Worm (Caenorhabditis elegans) whole organism, young adult: ENCODE data around the gene ani-3.

Experiments
- B0035.1 ChIP-seq: sonication (generic microtip); optimal IDR thresholded peaks from 2 replicates; lab custom pipeline; 2016; ENCODE audit warnings: missing genetic modification characterization, mild to moderate bottlenecking, missing compliant biosample characterization, missing genotype, missing genetic modification reagents
- C17E4.6 ChIP-seq: fragments of 200-800 bp; sonication (Bioruptor generic); IDR thresholded peaks from 2 replicates; pipeline ENCODE4 v1.3.6; 2022; ENCODE audit warnings: missing genetic modification reagents, missing genetic modification characterization, missing compliant biosample characterization
- F10E7.11 ChIP-seq: sonication (generic microtip); optimal IDR thresholded peaks from 2 replicates; lab custom pipeline; 2017; ENCODE audit warnings: mild to moderate bottlenecking, missing genetic modification characterization, moderate library complexity, missing compliant biosample characterization
- F22D6.2 ChIP-seq: sonication (generic microtip); optimal IDR thresholded peaks from 2 replicates; lab custom pipeline; 2016; ENCODE audit warnings: mild to moderate bottlenecking, missing genetic modification characterization, missing compliant biosample characterization
- F33H1.4 ChIP-seq: fragments of 200-800 bp; sonication (Bioruptor generic); IDR thresholded peaks from 2 replicates; pipeline ENCODE4 v1.3.6; 2022; ENCODE audit warnings: missing genetic modification reagents, missing genetic modification characterization, missing compliant biosample characterization
- F52B5.7 ChIP-seq: sonication (generic microtip); optimal IDR thresholded peaks from 2 replicates; lab custom pipeline; 2016; ENCODE audit warnings: mild to moderate bottlenecking, missing genetic modification characterization, missing compliant biosample characterization
- F55B11.4 ChIP-seq: sonication (generic microtip); optimal IDR thresholded peaks from 2 replicates; lab custom pipeline; 2016; ENCODE audit warnings: missing compliant biosample characterization, missing genetic modification characterization, borderline replicate concordance; ENCODE audit not compliant: insufficient read depth
- F57A8.1 ChIP-seq: fragments of 200-800 bp; sonication (Bioruptor generic); optimal IDR thresholded peaks from 2 replicates; lab custom pipeline; 2018; ENCODE audit warnings: mild to moderate bottlenecking, missing genetic modification characterization, moderate library complexity, missing compliant biosample characterization
- aptf-3 ChIP-seq: fragments of 200-800 bp; sonication (Bioruptor generic); IDR thresholded peaks from 2 replicates; pipeline ENCODE4 v1.3.6; 2022; ENCODE audit warnings: missing genetic modification characterization, missing compliant biosample characterization
- attf-6 ChIP-seq: fragments of 200-800 bp; sonication (Bioruptor generic); IDR thresholded peaks from 2 replicates; pipeline ENCODE4 v1.3.6; 2022; ENCODE audit warnings: missing genetic modification reagents, missing genetic modification characterization, missing compliant biosample characterization
- efl-1 ChIP-seq: fragments of 150-350 bp; optimal IDR thresholded peaks from 2 replicates; lab custom pipeline; 2014; ENCODE audit warnings: missing biosample characterization, missing genetic modification reagents, missing genetic modification characterization
- egrh-3 ChIP-seq: fragments of 200-800 bp; sonication (Bioruptor generic); IDR thresholded peaks from 2 replicates; pipeline ENCODE4 v1.3.6; 2022; ENCODE audit warnings: missing genetic modification reagents, missing genetic modification characterization, missing compliant biosample characterization
- ekl-4 ChIP-seq: fragments of 200-800 bp; sonication (Bioruptor generic); IDR thresholded peaks from 2 replicates; pipeline ENCODE4 v1.3.6; 2022; ENCODE audit warnings: missing genetic modification reagents, missing genetic modification characterization, missing compliant biosample characterization
- ets-4 ChIP-seq: fragments of 200-800 bp; sonication (Bioruptor generic); optimal IDR thresholded peaks from 2 replicates; lab custom pipeline; 2018; ENCODE audit warnings: mild to moderate bottlenecking, missing genetic modification characterization, missing compliant biosample characterization
- fkh-3 ChIP-seq: sonication (generic microtip); optimal IDR thresholded peaks from 2 replicates; lab custom pipeline; 2016; ENCODE audit warnings: mild to moderate bottlenecking, missing genetic modification characterization, missing compliant biosample characterization
- hmg-20 ChIP-seq: fragments of 200-800 bp; sonication (Bioruptor generic); IDR thresholded peaks from 2 replicates; pipeline ENCODE4 v1.3.6; 2022; ENCODE audit warnings: missing genetic modification reagents, missing genetic modification characterization, missing compliant biosample characterization
- hsf-1 ChIP-seq: fragments of 200-800 bp; sonication (Bioruptor generic); IDR thresholded peaks from 2 replicates; pipeline ENCODE4 v1.3.6; 2022; ENCODE audit warnings: missing genetic modification reagents, missing genetic modification characterization, missing compliant biosample characterization
- lag-1 ChIP-seq: fragments of 200-800 bp; sonication (Bioruptor generic); IDR thresholded peaks from 2 replicates; pipeline ENCODE4 v1.3.6; 2022; ENCODE audit warnings: missing genetic modification reagents, missing genetic modification characterization, missing compliant biosample characterization
- let-526 ChIP-seq: fragments of 200-800 bp; sonication (Bioruptor generic); IDR thresholded peaks from 2 replicates; pipeline ENCODE4 v1.3.6; 2022; ENCODE audit warnings: missing genetic modification reagents, missing genetic modification characterization, missing compliant biosample characterization
- lin-54 ChIP-seq: fragments of 200-800 bp; sonication (Bioruptor generic); optimal IDR thresholded peaks from 2 replicates; lab custom pipeline; 2018; ENCODE audit warnings: mild to moderate bottlenecking, missing genetic modification characterization, missing compliant biosample characterization
- madf-3 ChIP-seq: fragments of 200-800 bp; sonication (Bioruptor generic); IDR thresholded peaks from 2 replicates; pipeline ENCODE4 v1.3.6; 2022; ENCODE audit warnings: missing genetic modification reagents, missing genetic modification characterization, missing compliant biosample characterization
- madf-8 ChIP-seq: fragments of 200-800 bp; sonication (Bioruptor generic); conservative IDR thresholded peaks from 2 replicates; pipeline ENCODE4 v1.3.6; 2022; ENCODE audit warnings: missing genetic modification reagents, missing genetic modification characterization, missing compliant biosample characterization
- mxl-1 ChIP-seq: sonication (generic microtip); optimal IDR thresholded peaks from 2 replicates; lab custom pipeline; 2016; ENCODE audit warnings: missing genetic modification characterization, missing compliant biosample characterization
- nhr-120 ChIP-seq: fragments of 200-800 bp; sonication (Bioruptor generic); IDR thresholded peaks from 2 replicates; pipeline ENCODE4 v1.3.6; 2022; ENCODE audit warnings: missing genetic modification characterization, missing compliant biosample characterization
- pha-4 ChIP-seq: fragments of 150-350 bp; sonication (generic microtip); optimal IDR thresholded peaks from 2 replicates; lab custom pipeline; 2014; ENCODE audit warnings: missing biosample characterization, missing genetic modification reagents, missing genetic modification characterization
- rcor-1 ChIP-seq: fragments of 200-800 bp; sonication (Bioruptor generic); IDR thresholded peaks from 2 replicates; pipeline ENCODE4 v1.3.6; 2022; ENCODE audit warnings: missing genetic modification reagents, missing genetic modification characterization, missing compliant biosample characterization
- repo-1 ChIP-seq: sonication (generic microtip); optimal IDR thresholded peaks from 2 replicates; lab custom pipeline; 2017; ENCODE audit warnings: mild to moderate bottlenecking, missing genetic modification characterization, missing compliant biosample characterization
- snpc-1.3 ChIP-seq: sonication (generic microtip); optimal IDR thresholded peaks from 2 replicates; lab custom pipeline; 2017; ENCODE audit warnings: missing genetic modification characterization, mild to moderate bottlenecking, missing compliant biosample characterization, antibody characterized with exemption, moderate library complexity, missing genotype, missing genetic modification reagents; ENCODE audit not compliant: insufficient read depth
- tlf-1 ChIP-seq: fragments of 200-800 bp; sonication (Bioruptor generic); optimal IDR thresholded peaks from 2 replicates; lab custom pipeline; 2018; ENCODE audit warnings: mild to moderate bottlenecking, missing genetic modification characterization, missing compliant biosample characterization
- unc-62 ChIP-seq: fragments of 150-350 bp; optimal IDR thresholded peaks from 2 replicates; lab custom pipeline; 2014; ENCODE audit warnings: missing biosample characterization, missing genetic modification reagents, missing genetic modification characterization
- zfh-2 ChIP-seq: fragments of 200-800 bp; sonication (Bioruptor generic); conservative IDR thresholded peaks from 2 replicates; pipeline ENCODE4 v1.3.6; 2022; ENCODE audit warnings: missing genetic modification reagents, missing genetic modification characterization, missing compliant biosample characterization
- zim-3 ChIP-seq: sonication (generic microtip); optimal IDR thresholded peaks from 2 replicates; lab custom pipeline; 2017; ENCODE audit warnings: mild to moderate bottlenecking, missing genetic modification characterization, moderate library complexity, missing compliant biosample characterization
- ztf-26 ChIP-seq: sonication (generic microtip); optimal IDR thresholded peaks from 2 replicates; lab custom pipeline; 2017; ENCODE audit warnings: missing genetic modification characterization, missing compliant biosample characterization

The ani-3 gene

ce11 chrV:19733728-19734127 lies 36.2 kb downstream of the ani-3 start:
- TF ChIP-seq ekl-4 (GFP tag; lab: Robert Waterston, UW) (no peak), egrh-3 (peak; percentile 48; the same call in 1 of the 2 replicates), rcor-1 (no peak), zfh-2 (GFP tag; lab: Robert Waterston, UW) (peak; percentile 85), aptf-3 (GFP tag; lab: Robert Waterston, UW) (0 out of 2 replicates have a peak, but pooled peaks have one; percentile 38), unc-62 (GFP tag; lab: Kevin White, UChicago) (no peak), nhr-120 (GFP tag; lab: Robert Waterston, UW) (0 out of 2 replicates have a peak, but pooled peaks have one; percentile 51), madf-3 (GFP tag; lab: Robert Waterston, UW) (no peak), F33H1.4 (GFP tag; lab: Robert Waterston, UW) (no peak), madf-8 (GFP tag; lab: Robert Waterston, UW) (no peak), C17E4.6 (0 out of 2 replicates have a peak, but pooled peaks have one; percentile 36)

ce11 chrV:19737458-19737857 lies 39.9 kb downstream of the ani-3 start, which contains the start of gene W04E12.7:
W04E12.7 (minus strand) TSS chrV:19737558.
- TF ChIP-seq pha-4 (tag; lab: Kevin White, UChicago), result no peak
- TF ChIP-seq fkh-3 (tag; lab: Kevin White, UChicago), result no peak
- TF ChIP-seq F52B5.7 (tag; lab: Kevin White, UChicago), result no peak
- no peak for TF ChIP-seq ztf-26 (tag; lab: Kevin White, UChicago)
- no peak for TF ChIP-seq repo-1 (tag; lab: Kevin White, UChicago)
- TF ChIP-seq mxl-1 (tag; lab: Kevin White, UChicago), result no peak
- no peak for TF ChIP-seq tlf-1 (GFP tag; lab: Kevin White, UChicago)
- TF ChIP-seq efl-1 (GFP tag; lab: Kevin White, UChicago), result no peak
- TF ChIP-seq, all 124 proteins: peak for 0

- TF ChIP-seq B0035.1 (tag; lab: Kevin White, UChicago), result no peak
- TF ChIP-seq F55B11.4 (tag; lab: Kevin White, UChicago), result no peak
These were observed 40.6 kb downstream of the ani-3 start, which contains the start of gene fbxa-131 for ce11 chrV:19738117-19738516. fbxa-131 (plus strand) TSS chrV:19738417.

- TF ChIP-seq hsf-1 (GFP tag; lab: Robert Waterston, UW) (no peak), snpc-1.3 (no peak), ets-4 (GFP tag; lab: Kevin White, UChicago) (no peak), lin-54 (GFP tag; lab: Kevin White, UChicago) (no peak), F10E7.11 (tag; lab: Kevin White, UChicago) (no peak), zim-3 (tag; lab: Kevin White, UChicago) (no peak), let-526 (no peak), F57A8.1 (GFP tag; lab: Kevin White, UChicago) (no peak), B0035.1 (tag; lab: Kevin White, UChicago) (no peak), lag-1 (no peak), F22D6.2 (tag; lab: Kevin White, UChicago) (no peak), hmg-20 (GFP tag; lab: Robert Waterston, UW) (no peak), attf-6 (no peak)
These were observed 43.5 kb downstream of the ani-3 start, which contains the start of gene W04E12.2 for ce11 chrV:19741034-19741433. W04E12.2 (minus strand) TSS chrV:19741134.

- no peak for TF ChIP-seq C17E4.6
These were observed 44.1 kb downstream of the ani-3 start, which contains the start of gene W04E12.3 for ce11 chrV:19741651-19742050. W04E12.3 (plus strand) TSS chrV:19741951.
